Fruit fly (Drosophila melanogaster) whole organism, embryonic: ENCODE results near the gene RpL28.

ENCODE experiments used
- Atf3 ChIP-seq: fragments of 200-800 bp; sonication (Bioruptor generic); optimal IDR thresholded peaks from 3 replicates; lab custom pipeline; 2016; ENCODE audit warnings: missing biosample characterization, missing genetic modification characterization
- CG11093 ChIP-seq: fragments of 200-800 bp; sonication (Bioruptor generic); IDR thresholded peaks from 3 replicates; pipeline ENCODE4 v1.3.6; 2022; ENCODE audit warnings: missing biosample characterization, missing genetic modification characterization
- CG11398 ChIP-seq: fragments of 200-800 bp; sonication (Bioruptor generic); optimal IDR thresholded peaks from 2 replicates; lab custom pipeline; 2016; ENCODE audit warnings: missing biosample characterization, missing genetic modification characterization
- CG12942 ChIP-seq: fragments of 200-800 bp; sonication (Bioruptor generic); optimal IDR thresholded peaks from 3 replicates; lab custom pipeline; 2016; ENCODE audit warnings: missing biosample characterization, missing genetic modification characterization
- CG14667 ChIP-seq: fragments of 200-800 bp; sonication (Bioruptor generic); IDR thresholded peaks from 2 replicates; pipeline ENCODE4 v1.3.6; 2022; ENCODE audit warnings: missing biosample characterization, missing genetic modification characterization
- CG15601 ChIP-seq: fragments of 200-800 bp; sonication (Bioruptor generic); optimal IDR thresholded peaks from 3 replicates; lab custom pipeline; 2019; ENCODE audit warnings: missing biosample characterization, mild to moderate bottlenecking, missing genetic modification characterization, moderate library complexity
- CG15696 ChIP-seq: fragments of 200-800 bp; sonication (Bioruptor generic); optimal IDR thresholded peaks from 2 replicates; lab custom pipeline; 2019; ENCODE audit warnings: missing biosample characterization, mild to moderate bottlenecking, missing genetic modification characterization, moderate library complexity
- CG17361 ChIP-seq: fragments of 200-800 bp; sonication (Bioruptor generic); IDR thresholded peaks from 3 replicates; pipeline ENCODE4 v1.3.6; 2022; ENCODE audit warnings: missing biosample characterization, missing genetic modification characterization
- CG1792 ChIP-seq: fragments of 200-800 bp; sonication (Bioruptor generic); optimal IDR thresholded peaks from 2 replicates; lab custom pipeline; 2016; ENCODE audit warnings: missing biosample characterization, missing genetic modification characterization
- CG2875 ChIP-seq: fragments of 200-800 bp; sonication (Bioruptor generic); optimal IDR thresholded peaks from 2 replicates; lab custom pipeline; 2017; ENCODE audit warnings: missing biosample characterization, mild to moderate bottlenecking, missing genetic modification characterization, missing genetic modification reagents
- CG31441 ChIP-seq: fragments of 200-800 bp; sonication (Bioruptor generic); IDR thresholded peaks from 2 replicates; pipeline ENCODE4 v1.3.6; 2022; ENCODE audit warnings: missing biosample characterization, missing genetic modification characterization
- CG4404 ChIP-seq: fragments of 200-800 bp; sonication (Bioruptor generic); IDR thresholded peaks from 2 replicates; pipeline ENCODE4 v1.3.6; 2022; ENCODE audit warnings: missing biosample characterization, missing genetic modification characterization
- CG6689 ChIP-seq: fragments of 200-800 bp; sonication (Bioruptor generic); IDR thresholded peaks from 2 replicates; pipeline ENCODE4 v1.3.6; 2022; ENCODE audit warnings: missing biosample characterization, missing genetic modification characterization
- CG7271 ChIP-seq: fragments of 200-800 bp; sonication (Bioruptor generic); optimal IDR thresholded peaks from 2 replicates; lab custom pipeline; 2018; ENCODE audit warnings: missing biosample characterization, mild to moderate bottlenecking, missing genetic modification characterization, moderate library complexity
- CG7745 ChIP-seq: fragments of 200-800 bp; sonication (Bioruptor generic); optimal IDR thresholded peaks from 2 replicates; lab custom pipeline; 2018; ENCODE audit warnings: missing biosample characterization, mild to moderate bottlenecking, missing genetic modification characterization, moderate library complexity
- CG7786 ChIP-seq: fragments of 200-800 bp; sonication (Bioruptor generic); optimal IDR thresholded peaks from 2 replicates; lab custom pipeline; 2016; ENCODE audit warnings: missing biosample characterization, missing genetic modification characterization
- CG8944 ChIP-seq: fragments of 200-800 bp; sonication (Bioruptor generic); optimal IDR thresholded peaks from 3 replicates; lab custom pipeline; 2016; ENCODE audit warnings: missing biosample characterization, missing genetic modification characterization
- CkIIα-i1 ChIP-seq: fragments of 200-800 bp; sonication (Bioruptor generic); IDR thresholded peaks from 2 replicates; pipeline ENCODE4 v1.3.6; 2022; ENCODE audit warnings: missing biosample characterization, missing genetic modification characterization
- Dad ChIP-seq: fragments of 200-800 bp; sonication (Bioruptor generic); optimal IDR thresholded peaks from 3 replicates; lab custom pipeline; 2016; ENCODE audit warnings: missing biosample characterization, missing genetic modification characterization
- Dip2 ChIP-seq: fragments of 200-800 bp; sonication (Bioruptor generic); IDR thresholded peaks from 2 replicates; pipeline ENCODE4 v1.3.6; 2022; ENCODE audit warnings: missing biosample characterization, missing genetic modification characterization
- Eip74EF ChIP-seq, 2 experiments: fragments of 200-800 bp in 1 of 2; fragments of >200 bp in 1 of 2; sonication (Bioruptor generic) in 1 of 2; optimal IDR thresholded peaks; 2 replicates each; lab custom pipeline; 2017 to 2019; ENCODE audit warnings: missing biosample characterization in 2 of 2, missing genetic modification characterization in 2 of 2, mild to moderate bottlenecking in 1 of 2, moderate library complexity in 1 of 2
- H2.0 ChIP-seq: fragments of 200-800 bp; sonication (Bioruptor generic); IDR thresholded peaks from 2 replicates; pipeline ENCODE4 v1.3.6; 2022; ENCODE audit warnings: missing biosample characterization, missing genetic modification characterization
- Kr ChIP-seq: fragments of 200-800 bp; sonication (Bioruptor generic); optimal IDR thresholded peaks from 2 replicates; lab custom pipeline; 2017; ENCODE audit warnings: missing biosample characterization, mild to moderate bottlenecking, missing genetic modification characterization
- Mad ChIP-seq: fragments of 200-800 bp; sonication (Bioruptor generic); optimal IDR thresholded peaks from 2 replicates; lab custom pipeline; 2016; ENCODE audit warnings: missing biosample characterization, missing genetic modification characterization
- Max ChIP-seq: fragments of 200-800 bp; sonication (Bioruptor generic); optimal IDR thresholded peaks from 2 replicates; lab custom pipeline; 2016; ENCODE audit warnings: missing biosample characterization, mild to moderate bottlenecking, missing genetic modification characterization
- Med ChIP-seq: fragments of 200-800 bp; sonication (Bioruptor generic); peaks from one replicate; lab custom pipeline; 2016; ENCODE audit warnings: missing biosample characterization, missing genetic modification characterization, mild to moderate bottlenecking, inconsistent platforms, moderate library complexity
- NfI ChIP-seq: fragments of 200-800 bp; sonication (Bioruptor generic); optimal IDR thresholded peaks from 3 replicates; lab custom pipeline; 2018; ENCODE audit warnings: missing biosample characterization, mild to moderate bottlenecking, missing genetic modification characterization, moderate library complexity
- Poxn ChIP-seq: fragments of 200-800 bp; sonication (Bioruptor generic); IDR thresholded peaks from 2 replicates; pipeline ENCODE4 v1.3.6; 2022; ENCODE audit warnings: missing biosample characterization, missing genetic modification characterization
- Rx ChIP-seq: fragments of 200-800 bp; sonication (Bioruptor generic); IDR thresholded peaks from 2 replicates; pipeline ENCODE4 v1.3.6; 2022; ENCODE audit warnings: missing biosample characterization, missing genetic modification characterization
- Sry-β ChIP-seq: fragments of 200-800 bp; sonication (Bioruptor generic); optimal IDR thresholded peaks from 2 replicates; lab custom pipeline; 2018; ENCODE audit warnings: missing biosample characterization, mild to moderate bottlenecking, missing genetic modification characterization, moderate library complexity
- Sry-δ ChIP-seq: fragments of 200-800 bp; sonication (Bioruptor generic); optimal IDR thresholded peaks from 2 replicates; lab custom pipeline; 2016; ENCODE audit warnings: missing biosample characterization, missing genetic modification characterization
- crp ChIP-seq, 2 experiments: fragments of 200-800 bp; sonication (Bioruptor generic); optimal IDR thresholded peaks; 2 replicates in 1 of 2; 3 replicates in 1 of 2; lab custom pipeline; 2017; ENCODE audit warnings: missing biosample characterization in 2 of 2, missing genetic modification characterization in 2 of 2, mild to moderate bottlenecking in 1 of 2, moderate library complexity in 1 of 2
- eve ChIP-seq, 2 experiments: fragments of >200 bp; optimal IDR thresholded peaks; 2 replicates each; lab custom pipeline; 2017; ENCODE audit warnings: missing biosample characterization in 2 of 2, missing genetic modification characterization in 2 of 2
- fd3F ChIP-seq: fragments of 200-800 bp; sonication (Bioruptor generic); optimal IDR thresholded peaks from 2 replicates; lab custom pipeline; 2018; ENCODE audit warnings: missing biosample characterization, mild to moderate bottlenecking, missing genetic modification characterization, moderate library complexity
- fru ChIP-seq: fragments of >200 bp; optimal IDR thresholded peaks from 2 replicates; lab custom pipeline; 2017
- grn ChIP-seq: fragments of 200-800 bp; sonication (Bioruptor generic); optimal IDR thresholded peaks from 3 replicates; lab custom pipeline; 2017; ENCODE audit warnings: missing biosample characterization, missing genetic modification characterization
- gro ChIP-seq: fragments of 200-800 bp; sonication (Bioruptor generic); optimal IDR thresholded peaks from 2 replicates; lab custom pipeline; 2016; ENCODE audit warnings: missing biosample characterization, missing genetic modification characterization
- her ChIP-seq: fragments of 200-800 bp; sonication (Bioruptor generic); optimal IDR thresholded peaks from 2 replicates; lab custom pipeline; 2016; ENCODE audit warnings: missing biosample characterization, missing genetic modification characterization
- lmd ChIP-seq: fragments of 200-800 bp; sonication (Bioruptor generic); IDR thresholded peaks from 2 replicates; pipeline ENCODE4 v1.3.6; 2022; ENCODE audit warnings: missing biosample characterization, missing genetic modification characterization
- maf-S ChIP-seq: fragments of 200-800 bp; sonication (Bioruptor generic); optimal IDR thresholded peaks from 2 replicates; lab custom pipeline; 2016; ENCODE audit warnings: missing biosample characterization, missing genetic modification characterization
- psq ChIP-seq: fragments of 200-800 bp; sonication (Bioruptor generic); optimal IDR thresholded peaks from 2 replicates; lab custom pipeline; 2017; ENCODE audit warnings: missing biosample characterization, missing genetic modification characterization
- run ChIP-seq: fragments of 200-800 bp; sonication (Bioruptor generic); optimal IDR thresholded peaks from 3 replicates; lab custom pipeline; 2018; ENCODE audit warnings: missing biosample characterization, mild to moderate bottlenecking, missing genetic modification characterization
- salm ChIP-seq: fragments of 200-800 bp; sonication (Bioruptor generic); optimal IDR thresholded peaks from 2 replicates; lab custom pipeline; 2018; ENCODE audit warnings: missing biosample characterization, mild to moderate bottlenecking, missing genetic modification characterization
- schlank ChIP-seq: fragments of 200-800 bp; sonication (Bioruptor generic); optimal IDR thresholded peaks from 2 replicates; lab custom pipeline; 2018; ENCODE audit warnings: missing biosample characterization, mild to moderate bottlenecking, missing genetic modification characterization
- sens ChIP-seq: fragments of 200-800 bp; sonication (Bioruptor generic); peaks from one replicate; lab custom pipeline; 2016; ENCODE audit warnings: missing biosample characterization, missing genetic modification characterization
- stc ChIP-seq: fragments of 200-800 bp; sonication (Bioruptor generic); IDR thresholded peaks from 2 replicates; pipeline ENCODE4 v1.3.6; 2022; ENCODE audit warnings: missing biosample characterization, missing genetic modification characterization
- tna ChIP-seq: fragments of 200-800 bp; sonication (Bioruptor generic); IDR thresholded peaks from 2 replicates; pipeline ENCODE4 v1.3.6; 2022; ENCODE audit warnings: missing biosample characterization, missing genetic modification characterization; ENCODE audit not compliant: partially characterized antibody
- usp ChIP-seq: fragments of >200 bp; optimal IDR thresholded peaks from 2 replicates; lab custom pipeline; 2017; ENCODE audit warnings: missing biosample characterization, missing genetic modification characterization
- yki ChIP-seq: fragments of >200 bp; optimal IDR thresholded peaks from 3 replicates; lab custom pipeline; 2018
- zen ChIP-seq: fragments of 200-800 bp; sonication (Bioruptor generic); optimal IDR thresholded peaks from 3 replicates; lab custom pipeline; 2018; ENCODE audit warnings: missing biosample characterization, mild to moderate bottlenecking, missing genetic modification characterization, moderate library complexity

Gene RpL28

dm6 chr3L:3249997-3250774, 27.4 kb upstream of the RpL28 start (continued):
- TF ChIP-seq Sry-δ (GFP tag; lab: Kevin White, UChicago) (peak; percentile 62), CG15601 (tag; lab: Kevin White, UChicago) (peak; percentile 94), fru (lab: Kevin White, UChicago) (no peak), lmd (GFP tag; lab: Robert Waterston, UW) (peak; percentile 93), Max (GFP tag; lab: Kevin White, UChicago) (peak; percentile 94), Mad (GFP tag; lab: Kevin White, UChicago) (peak; percentile 92), Rx (GFP tag; lab: Robert Waterston, UW) (peak; percentile 36; the same call in 1 of the 2 replicates), CG7786 (peak; percentile 96), CG11093 (GFP tag; lab: Robert Waterston, UW) (peak; percentile 88), salm (tag; lab: Kevin White, UChicago) (peak; percentile 79), CkIIα-i1 (no peak), CG7745 (tag; lab: Kevin White, UChicago) (no peak), stc (GFP tag; lab: Robert Waterston, UW) (peak; percentile 77), her (peak; percentile 88), CG11398 (GFP tag; lab: Kevin White, UChicago) (peak; percentile 90), CG12942 (GFP tag; lab: Kevin White, UChicago) (peak; percentile 94), Sry-β (GFP tag; lab: Kevin White, UChicago) (peak; percentile 41), gro (peak; percentile 88), maf-S (GFP tag; lab: Kevin White, UChicago) (peak; percentile 90), CG6689 (peak; percentile 89), usp (no peak), CG15696 (tag; lab: Kevin White, UChicago) (peak; percentile 80), yki (lab: Kevin White, UChicago) (peak; percentile 6), sens (GFP tag; lab: Kevin White, UChicago) (peak; percentile 100), CG17361 (GFP tag; lab: Robert Waterston, UW) (peak; percentile 99), CG31441 (peak; percentile 96), eve (GFP tag; optimal IDR thresholded peaks at IDR 0.05; lab: Kevin White, UChicago) (peak in 1 of 2 experiments; percentile 99), Med (GFP tag; lab: Kevin White, UChicago) (peak; percentile 97), CG2875 (GFP tag; lab: Kevin White, UChicago) (peak; percentile 92), run (tag; lab: Kevin White, UChicago) (peak; percentile 83), crp (GFP tag; optimal IDR thresholded peaks at IDR 0.05; lab: Kevin White, UChicago) (peak in 1 of 2 experiments; percentile 67), Dad (GFP tag; lab: Kevin White, UChicago) (peak; percentile 93), CG14667 (GFP tag; lab: Robert Waterston, UW) (peak; percentile 83), NfI (GFP tag; lab: Kevin White, UChicago) (peak; percentile 93), schlank (peak; percentile 76), CG1792 (peak; percentile 91), CG7271 (peak; percentile 42), CG4404 (GFP tag; lab: Robert Waterston, UW) (peak; percentile 79), Eip74EF (GFP tag; optimal IDR thresholded peaks at IDR 0.05; lab: Kevin White, UChicago) (peak in 1 of 2 experiments; percentile 95), CG8944 (GFP tag; lab: Kevin White, UChicago) (peak; percentile 94), Poxn (GFP tag; lab: Robert Waterston, UW) (peak; percentile 58; the same call in 1 of the 2 replicates), Kr (GFP tag; lab: Kevin White, UChicago) (peak; percentile 15), Atf3 (GFP tag; lab: Kevin White, UChicago) (peak; percentile 94), psq (GFP tag; lab: Kevin White, UChicago) (peak; percentile 87), fd3F (GFP tag; lab: Kevin White, UChicago) (peak; percentile 94), grn (peak; percentile 99), zen (tag; lab: Kevin White, UChicago) (peak; percentile 85), tna (GFP tag; lab: Robert Waterston, UW) (peak; percentile 58; the same call in 1 of the 2 replicates), Dip2 (GFP tag; lab: Robert Waterston, UW) (no peak), H2.0 (GFP tag; lab: Robert Waterston, UW) (peak; percentile 79)
